Worm (Caenorhabditis elegans) whole organism, L1 larva: ENCODE measurements around the gene mrpl-51.

Experiments used
- F16B12.6 ChIP-seq: fragments of 150-350 bp; optimal IDR thresholded peaks from 2 replicates; lab custom pipeline; 2014; ENCODE audit warnings: missing biosample characterization, missing genetic modification characterization
- Y116A8C.19 ChIP-seq: sonication (generic microtip); optimal IDR thresholded peaks from 2 replicates; lab custom pipeline; 2016; ENCODE audit warnings: missing compliant biosample characterization, missing genetic modification characterization, borderline replicate concordance
- aha-1 ChIP-seq: fragments of 150-350 bp; optimal IDR thresholded peaks from 2 replicates; lab custom pipeline; 2014; ENCODE audit warnings: missing biosample characterization, missing genetic modification characterization
- alr-1 ChIP-seq: fragments of 200-800 bp; sonication (Bioruptor generic); optimal IDR thresholded peaks from 2 replicates; lab custom pipeline; 2018; ENCODE audit warnings: borderline replicate concordance, mild to moderate bottlenecking, missing genetic modification characterization, missing compliant biosample characterization
- ama-1 ChIP-seq: fragments of 150-350 bp; optimal IDR thresholded peaks from 2 replicates; lab custom pipeline; 2014
- blmp-1 ChIP-seq: fragments of 150-350 bp; optimal IDR thresholded peaks from 2 replicates; lab custom pipeline; 2014; ENCODE audit warnings: missing biosample characterization, missing genetic modification characterization
- ceh-63 ChIP-seq: fragments of 200-800 bp; sonication (Bioruptor generic); optimal IDR thresholded peaks from 2 replicates; lab custom pipeline; 2018; ENCODE audit warnings: mild to moderate bottlenecking, missing genetic modification characterization, missing compliant biosample characterization
- ceh-8 ChIP-seq: fragments of 200-800 bp; sonication (Bioruptor generic); optimal IDR thresholded peaks from 2 replicates; lab custom pipeline; 2018; ENCODE audit warnings: mild to moderate bottlenecking, missing genetic modification characterization, moderate library complexity, missing compliant biosample characterization
- ceh-90 ChIP-seq: sonication (generic microtip); optimal IDR thresholded peaks from 2 replicates; lab custom pipeline; 2016; ENCODE audit warnings: missing genetic modification characterization, missing compliant biosample characterization
- efl-1 ChIP-seq, 4 experiments: fragments of 150-350 bp; optimal IDR thresholded peaks in 3 of 4; peaks in 1 of 4; 1 replicate in 1 of 4; 2 replicates in 3 of 4; lab custom pipeline; 2014; ENCODE audit warnings: missing biosample characterization in 2 of 4, missing genetic modification characterization in 2 of 4, missing genetic modification reagents in 2 of 4
- egl-13 ChIP-seq: sonication (generic microtip); optimal IDR thresholded peaks from 2 replicates; lab custom pipeline; 2016; ENCODE audit warnings: missing genotype, missing genetic modification reagents, missing genetic modification characterization, missing compliant biosample characterization
- egl-27 ChIP-seq, 2 experiments: fragments of 150-350 bp in 1 of 2; sonication (generic microtip); optimal IDR thresholded peaks; 3 replicates each; lab custom pipeline; 2017 to 2018; ENCODE audit warnings: missing biosample characterization in 2 of 2, missing genetic modification characterization in 2 of 2, missing genetic modification reagents in 2 of 2
- elt-2 ChIP-seq: sonication (generic microtip); optimal IDR thresholded peaks from 2 replicates; lab custom pipeline; 2016; ENCODE audit warnings: missing genetic modification characterization, mild to moderate bottlenecking, inconsistent platforms, missing compliant biosample characterization, missing genetic modification reagents
- elt-3 ChIP-seq, 6 experiments: fragments of 150-350 bp in 1 of 6; sonication (generic microtip); optimal IDR thresholded peaks; 2 replicates each; lab custom pipeline; 2017 to 2018; ENCODE audit warnings: missing biosample characterization in 6 of 6, missing genetic modification characterization in 6 of 6, inconsistent platforms in 1 of 6
- ets-5 ChIP-seq: fragments of 200-800 bp; sonication (Bioruptor generic); IDR thresholded peaks from 2 replicates; pipeline ENCODE4 v1.3.6; 2022; ENCODE audit warnings: missing genetic modification characterization, missing compliant biosample characterization
- fkh-8 ChIP-seq: sonication (generic microtip); optimal IDR thresholded peaks from 2 replicates; lab custom pipeline; 2016; ENCODE audit warnings: mild to moderate bottlenecking, missing genetic modification characterization, missing compliant biosample characterization
- hlh-4 ChIP-seq: sonication (generic microtip); optimal IDR thresholded peaks from 2 replicates; lab custom pipeline; 2016; ENCODE audit warnings: mild to moderate bottlenecking, missing genetic modification characterization, missing compliant biosample characterization
- lin-13 ChIP-seq: fragments of 150-350 bp; optimal IDR thresholded peaks from 2 replicates; lab custom pipeline; 2014; ENCODE audit warnings: missing biosample characterization, missing genetic modification reagents, missing genetic modification characterization
- lin-14 ChIP-seq: fragments of 200-800 bp; sonication (Bioruptor generic); optimal IDR thresholded peaks from 2 replicates; lab custom pipeline; 2018; ENCODE audit warnings: mild to moderate bottlenecking, missing genetic modification characterization, moderate library complexity, missing compliant biosample characterization
- lin-15B ChIP-seq: fragments of 150-350 bp; sonication (generic microtip); optimal IDR thresholded peaks from 3 replicates; lab custom pipeline; 2014; ENCODE audit warnings: missing biosample characterization, missing genetic modification characterization
- lin-35 ChIP-seq, 2 experiments: fragments of 150-350 bp; optimal IDR thresholded peaks; 2 replicates each; lab custom pipeline; 2014; ENCODE audit warnings: missing biosample characterization in 2 of 2, missing genetic modification characterization in 2 of 2, missing genetic modification reagents in 2 of 2
- lsy-2 ChIP-seq, 2 experiments: fragments of 150-350 bp; optimal IDR thresholded peaks; 2 replicates each; lab custom pipeline; 2014; ENCODE audit warnings: missing biosample characterization in 2 of 2, missing genetic modification characterization in 2 of 2
- mdl-1 ChIP-seq, 2 experiments: fragments of 150-350 bp; optimal IDR thresholded peaks; 2 replicates each; lab custom pipeline; 2014 to 2017; ENCODE audit warnings: missing biosample characterization in 2 of 2, missing genetic modification characterization in 2 of 2, inconsistent platforms in 1 of 2
- mep-1 ChIP-seq: fragments of 150-350 bp; optimal IDR thresholded peaks from 2 replicates; lab custom pipeline; 2014; ENCODE audit warnings: missing biosample characterization, missing genetic modification characterization
- nhr-19 ChIP-seq: fragments of 200-800 bp; sonication (Bioruptor generic); conservative IDR thresholded peaks from 2 replicates; pipeline ENCODE4 v1.3.6; 2022; ENCODE audit warnings: missing genetic modification characterization, missing compliant biosample characterization
- nhr-20 ChIP-seq: sonication (generic microtip); optimal IDR thresholded peaks from 2 replicates; lab custom pipeline; 2016; ENCODE audit warnings: mild to moderate bottlenecking, missing genetic modification characterization, missing compliant biosample characterization
- nhr-237 ChIP-seq: fragments of 150-350 bp; optimal IDR thresholded peaks from 2 replicates; lab custom pipeline; 2014; ENCODE audit warnings: missing biosample characterization, missing genetic modification characterization
- nhr-71 ChIP-seq: sonication (generic microtip); optimal IDR thresholded peaks from 2 replicates; lab custom pipeline; 2016; ENCODE audit warnings: mild to moderate bottlenecking, missing genetic modification characterization, moderate library complexity, missing compliant biosample characterization
- nhr-77 ChIP-seq: fragments of 150-350 bp; optimal IDR thresholded peaks from 2 replicates; lab custom pipeline; 2014; ENCODE audit warnings: missing biosample characterization, missing genetic modification characterization
- nhr-85 ChIP-seq: sonication (generic microtip); peaks from one replicate; lab custom pipeline; 2016; ENCODE audit warnings: missing genetic modification characterization, inconsistent platforms, missing compliant biosample characterization
- nhr-90 ChIP-seq: sonication (generic microtip); optimal IDR thresholded peaks from 2 replicates; lab custom pipeline; 2016; ENCODE audit warnings: mild to moderate bottlenecking, missing genetic modification characterization, missing compliant biosample characterization; ENCODE audit not compliant: poor library complexity
- pax-3 ChIP-seq: fragments of 200-800 bp; sonication (Bioruptor generic); optimal IDR thresholded peaks from 2 replicates; lab custom pipeline; 2018; ENCODE audit warnings: mild to moderate bottlenecking, missing genetic modification characterization, moderate library complexity, missing compliant biosample characterization
- pqm-1 ChIP-seq: sonication (generic microtip); optimal IDR thresholded peaks from 3 replicates; lab custom pipeline; 2017; ENCODE audit warnings: missing biosample characterization, missing genetic modification characterization
- snu-23 ChIP-seq: sonication (generic microtip); optimal IDR thresholded peaks from 2 replicates; lab custom pipeline; 2016; ENCODE audit warnings: missing genetic modification characterization, missing compliant biosample characterization
- sox-4 ChIP-seq: sonication (generic microtip); optimal IDR thresholded peaks from 2 replicates; lab custom pipeline; 2016; ENCODE audit warnings: missing genetic modification characterization, missing compliant biosample characterization
- tbx-2 ChIP-seq: sonication (generic microtip); optimal IDR thresholded peaks from 2 replicates; lab custom pipeline; 2016; ENCODE audit warnings: missing genetic modification characterization, missing compliant biosample characterization
- tlp-1 ChIP-seq: fragments of 150-350 bp; optimal IDR thresholded peaks from 2 replicates; lab custom pipeline; 2014; ENCODE audit warnings: missing biosample characterization, missing genetic modification characterization
- unc-62 ChIP-seq: fragments of 150-350 bp; optimal IDR thresholded peaks from 2 replicates; lab custom pipeline; 2014; ENCODE audit warnings: missing biosample characterization, missing genetic modification reagents, missing genetic modification characterization
- vab-15 ChIP-seq: sonication (generic microtip); optimal IDR thresholded peaks from 2 replicates; lab custom pipeline; 2017; ENCODE audit warnings: missing genotype, mild to moderate bottlenecking, missing genetic modification characterization, missing compliant biosample characterization
- xbp-1 ChIP-seq: sonication (generic microtip); optimal IDR thresholded peaks from 2 replicates; lab custom pipeline; 2016; ENCODE audit warnings: missing genetic modification characterization, missing compliant biosample characterization
- ztf-4 ChIP-seq: fragments of 150-350 bp; optimal IDR thresholded peaks from 2 replicates; lab custom pipeline; 2014; ENCODE audit warnings: missing biosample characterization, missing genetic modification characterization

mrpl-51 gene

ce11 chrIV:12044844-12045738 lies 14.0 kb downstream of the mrpl-51 start (continued):
- TF ChIP-seq ztf-4 (tag; lab: Kevin White, UChicago) = no peak
- no peak for TF ChIP-seq lin-13 (GFP tag; lab: Kevin White, UChicago)
- no peak for TF ChIP-seq mdl-1 (tag; optimal IDR thresholded peaks at IDR 0.05; lab: Kevin White, UChicago)
- peak in 1 of 2 experiments; percentile 23 for TF ChIP-seq lsy-2 (tag; optimal IDR thresholded peaks at IDR 0.05; lab: Kevin White, UChicago)
- no peak for TF ChIP-seq nhr-237
- TF ChIP-seq egl-27 (tag; optimal IDR thresholded peaks at IDR 0.05; lab: Kevin White, UChicago) = no peak
- TF ChIP-seq Y116A8C.19 (tag; lab: Kevin White, UChicago) = no peak
- TF ChIP-seq vab-15 (tag; lab: Kevin White, UChicago) = no peak
- TF ChIP-seq aha-1 (tag; lab: Kevin White, UChicago) = no peak
- TF ChIP-seq nhr-20 (tag; lab: Kevin White, UChicago) = peak; percentile 71
- TF ChIP-seq nhr-85 (tag; lab: Kevin White, UChicago) = peak; percentile 92
- TF ChIP-seq unc-62 (GFP tag; lab: Kevin White, UChicago) = no peak
- no peak for TF ChIP-seq xbp-1
- TF ChIP-seq pax-3 (tag; lab: Kevin White, UChicago) = no peak
- TF ChIP-seq pqm-1 (tag; lab: Kevin White, UChicago) = no peak
- TF ChIP-seq tbx-2 = peak; percentile 21
- no peak for TF ChIP-seq mep-1
- TF ChIP-seq tlp-1 = no peak
- TF ChIP-seq nhr-19 = peak; percentile 22
- TF ChIP-seq snu-23 (GFP tag; lab: Kevin White, UChicago) = peak; percentile 59
- TF ChIP-seq, all 84 proteins: peak for 15

ce11 chrIV:12046524-12047203 lies 15.5 kb downstream of the mrpl-51 start, which contains the start of gene T12G3.2:
TSS of gene T12G3.2 (minus strand) at chrIV:12046967.
- TF ChIP-seq lsy-2 (tag; optimal IDR thresholded peaks at IDR 0.05; lab: Kevin White, UChicago) = peak in 1 of 2 experiments; percentile 50
- TF ChIP-seq lin-15B = no peak
- no peak for TF ChIP-seq fkh-8
- TF ChIP-seq sox-4 = no peak
- TF ChIP-seq mep-1 = no peak
- TF ChIP-seq lin-35 (GFP tag; optimal IDR thresholded peaks at IDR 0.05; lab: Kevin White, UChicago) = peak in 1 of 2 experiments; percentile 52
- peak; percentile 40 for TF ChIP-seq snu-23 (GFP tag; lab: Kevin White, UChicago)
- no peak for TF ChIP-seq ama-1 (lab: Kevin White, UChicago)
- TF ChIP-seq mdl-1 (tag; optimal IDR thresholded peaks at IDR 0.05; lab: Kevin White, UChicago) = no peak
- TF ChIP-seq ets-5 (GFP tag; lab: Robert Waterston, UW) = no peak
- TF ChIP-seq nhr-85 (tag; lab: Kevin White, UChicago) = peak; percentile 86
- TF ChIP-seq ceh-63 = no peak
- TF ChIP-seq ceh-8 (GFP tag; lab: Kevin White, UChicago) = no peak
- TF ChIP-seq nhr-20 (tag; lab: Kevin White, UChicago) = peak; percentile 76
- TF ChIP-seq blmp-1 (tag; lab: Kevin White, UChicago) = peak; percentile 20
- TF ChIP-seq efl-1 (optimal IDR thresholded peaks at IDR 0.05; lab: Kevin White, UChicago) = no peak
- TF ChIP-seq efl-1 (GFP tag; optimal IDR thresholded peaks at IDR 0.05 in 1 of 2; lab: Kevin White, UChicago) = peak in 1 of 2 experiments; percentile 82
- no peak for TF ChIP-seq ceh-90 (tag; lab: Kevin White, UChicago)
- no peak for TF ChIP-seq nhr-77 (tag; lab: Kevin White, UChicago)
- no peak for TF ChIP-seq alr-1 (tag; lab: Kevin White, UChicago)
- no peak for TF ChIP-seq egl-13
- TF ChIP-seq lin-14 (GFP tag; lab: Kevin White, UChicago) = peak; percentile 60
- no peak for TF ChIP-seq egl-27 (tag; optimal IDR thresholded peaks at IDR 0.05; lab: Kevin White, UChicago)
- TF ChIP-seq hlh-4 = no peak
- TF ChIP-seq elt-2 (tag; lab: Kevin White, UChicago) = peak; percentile 74
- TF ChIP-seq nhr-71 = peak; percentile 52
- no peak for TF ChIP-seq F16B12.6 (tag; lab: Kevin White, UChicago)
- TF ChIP-seq nhr-19 = peak; percentile 5; the same call in 1 of the 2 replicates
- TF ChIP-seq elt-3 (tag; optimal IDR thresholded peaks at IDR 0.05; lab: Kevin White, UChicago) = peak in 2 of 6 experiments; percentile 19 to 71
- TF ChIP-seq nhr-90 (tag; lab: Kevin White, UChicago) = peak; percentile 33
